Fruit fly (Drosophila melanogaster): Measurements from ENCODE around the gene CG15459.

The CG15459 gene

dm6 chrX:20434534-20434933 lies 21.2 kb upstream of the CG15459 start (continued):
- TF ChIP-seq MTF-1 (GFP tag; optimal IDR thresholded peaks at IDR 0.05; ENCODE audit: borderline replicate concordance): no peak
- peak; percentile 23 for TF ChIP-seq org-1 (GFP tag; optimal IDR thresholded peaks at IDR 0.05)
- peak in 1 of 2 experiments; percentile 51 for TF ChIP-seq Hr51 (GFP tag; optimal IDR thresholded peaks at IDR 0.05)
- TF ChIP-seq twi (tag; optimal IDR thresholded peaks at IDR 0.05): no peak
- no peak for TF ChIP-seq luna (GFP tag; optimal IDR thresholded peaks at IDR 0.05)
- TF ChIP-seq Gug (GFP tag; IDR thresholded peaks at IDR 0.05): 0 out of 4 replicates have a peak, but pooled peaks have one; percentile 16
- TF ChIP-seq CG13894 (tag; optimal IDR thresholded peaks at IDR 0.05): peak; percentile 30
- TF ChIP-seq ewg (GFP tag; optimal IDR thresholded peaks at IDR 0.05): no peak
- TF ChIP-seq Hand (GFP tag; optimal IDR thresholded peaks at IDR 0.05): peak; percentile 24
- TF ChIP-seq HHEX (GFP tag; optimal IDR thresholded peaks at IDR 0.05): peak; percentile 23
- TF ChIP-seq CG2116 (GFP tag; optimal IDR thresholded peaks at IDR 0.05): no peak
- TF ChIP-seq lov (optimal IDR thresholded peaks at IDR 0.05): no peak
- no peak for TF ChIP-seq lov (GFP tag; IDR thresholded peaks at IDR 0.05)
- TF ChIP-seq bcd (GFP tag; optimal IDR thresholded peaks at IDR 0.05): peak; percentile 9
- TF ChIP-seq CG7357 (GFP tag; IDR thresholded peaks at IDR 0.05): no peak
- peak; percentile 41; the same call in 1 of the 2 replicates for TF ChIP-seq CG9215 (GFP tag; IDR thresholded peaks at IDR 0.05)
- no peak for TF ChIP-seq otp (GFP tag; IDR thresholded peaks at IDR 0.05)
- TF ChIP-seq CG10543 (GFP tag; optimal IDR thresholded peaks at IDR 0.05): peak; percentile 64
- peak; percentile 33 for TF ChIP-seq CoRest (tag; optimal IDR thresholded peaks at IDR 0.05)
- peak; percentile 40 for TF ChIP-seq CG9817 (tag; optimal IDR thresholded peaks at IDR 0.05)
- TF ChIP-seq dm (GFP tag; optimal IDR thresholded peaks at IDR 0.05): no peak
- TF ChIP-seq Bteb2 (GFP tag; optimal IDR thresholded peaks at IDR 0.05): no peak
- peak; percentile 0 for TF ChIP-seq Myb (GFP tag; optimal IDR thresholded peaks at IDR 0.05)
- TF ChIP-seq CG7928 (GFP tag; optimal IDR thresholded peaks at IDR 0.05): no peak
- TF ChIP-seq sens-2 (GFP tag; IDR thresholded peaks at IDR 0.05): no peak
- TF ChIP-seq CG10209 (GFP tag; optimal IDR thresholded peaks at IDR 0.05): peak; percentile 3
- peak; percentile 2 for TF ChIP-seq Deaf1 (tag; optimal IDR thresholded peaks at IDR 0.05)
- TF ChIP-seq Hr78 (GFP tag; optimal IDR thresholded peaks at IDR 0.05): no peak
- TF ChIP-seq CG32767 (GFP tag; IDR thresholded peaks at IDR 0.05): no peak
- TF ChIP-seq CG5180 (GFP tag; optimal IDR thresholded peaks at IDR 0.05): no peak
- no peak for TF ChIP-seq onecut (GFP tag; IDR thresholded peaks at IDR 0.05)
- TF ChIP-seq HLH3B (GFP tag; IDR thresholded peaks at IDR 0.05): no peak
- no peak for TF ChIP-seq CG10431 (GFP tag; optimal IDR thresholded peaks at IDR 0.05)
- TF ChIP-seq Meics (GFP tag; optimal IDR thresholded peaks at IDR 0.05): peak; percentile 57
- 0 out of 3 replicates have a peak, but pooled peaks have one; percentile 35 for TF ChIP-seq tgo (GFP tag; IDR thresholded peaks at IDR 0.05)
- TF ChIP-seq rib (GFP tag; IDR thresholded peaks at IDR 0.05): no peak
- TF ChIP-seq ERR (GFP tag; optimal IDR thresholded peaks at IDR 0.05): no peak
- no peak for TF ChIP-seq CG10274 (GFP tag; optimal IDR thresholded peaks at IDR 0.05)
- TF ChIP-seq Oli (tag; optimal IDR thresholded peaks at IDR 0.05): peak; percentile 19
- no peak for TF ChIP-seq CG17912 (GFP tag; optimal IDR thresholded peaks at IDR 0.05)
- no peak for TF ChIP-seq cg (GFP tag; optimal IDR thresholded peaks at IDR 0.05)
- no peak for TF ChIP-seq D19A (tag; optimal IDR thresholded peaks at IDR 0.05)
- TF ChIP-seq Atf-2 (GFP tag; optimal IDR thresholded peaks at IDR 0.05): no peak
- peak; percentile 6 for TF ChIP-seq Hsf (GFP tag; optimal IDR thresholded peaks at IDR 0.05)
- no peak for TF ChIP-seq ase (GFP tag; IDR thresholded peaks at IDR 0.05)
- no peak for TF ChIP-seq CTCF (GFP tag; optimal IDR thresholded peaks at IDR 0.05)
- TF ChIP-seq CG30403 (GFP tag; optimal IDR thresholded peaks at IDR 0.05): peak; percentile 22
- TF ChIP-seq CG11456 (GFP tag; IDR thresholded peaks at IDR 0.05): no peak
- TF ChIP-seq pum (GFP tag; optimal IDR thresholded peaks at IDR 0.05): peak; percentile 11
- TF ChIP-seq fd102C (GFP tag; optimal IDR thresholded peaks at IDR 0.05): no peak
- 0 out of 3 replicates have a peak, but pooled peaks have one; percentile 31 for TF ChIP-seq Dbx (GFP tag; IDR thresholded peaks at IDR 0.05)
- no peak for TF ChIP-seq Dad (GFP tag; optimal IDR thresholded peaks at IDR 0.05)
